Fruit fly (Drosophila melanogaster) whole organism, embryonic: ENCODE measurements around the gene Larp7.

ENCODE experiments used
- B-H2 ChIP-seq: fragments of 200-800 bp; sonication (Bioruptor generic); optimal IDR thresholded peaks from 2 replicates; lab custom pipeline; 2018; ENCODE audit warnings: missing biosample characterization, mild to moderate bottlenecking, missing genetic modification characterization
- Bdp1 ChIP-seq: fragments of 200-800 bp; sonication (Bioruptor generic); optimal IDR thresholded peaks from 3 replicates; lab custom pipeline; 2016; ENCODE audit warnings: missing biosample characterization, missing genetic modification characterization
- CG11085 ChIP-seq: fragments of 200-800 bp; sonication (Bioruptor generic); IDR thresholded peaks from 2 replicates; pipeline ENCODE4 v1.3.6; 2022; ENCODE audit warnings: missing biosample characterization, missing genetic modification characterization
- CG11247 ChIP-seq: fragments of 200-800 bp; sonication (Bioruptor generic); IDR thresholded peaks from 2 replicates; pipeline ENCODE4 v1.3.6; 2022; ENCODE audit warnings: missing biosample characterization, missing genetic modification characterization
- CG11456 ChIP-seq: fragments of 200-800 bp; sonication (Bioruptor generic); IDR thresholded peaks from 3 replicates; pipeline ENCODE4 v1.3.6; 2022; ENCODE audit warnings: missing biosample characterization, missing genetic modification characterization
- CG1233 ChIP-seq: fragments of 200-800 bp; sonication (Bioruptor generic); optimal IDR thresholded peaks from 4 replicates; lab custom pipeline; 2018; ENCODE audit warnings: missing biosample characterization, mild to moderate bottlenecking, missing genetic modification characterization
- CG12769 ChIP-seq: fragments of 200-800 bp; sonication (Bioruptor generic); optimal IDR thresholded peaks from 2 replicates; lab custom pipeline; 2019; ENCODE audit warnings: missing biosample characterization, mild to moderate bottlenecking, missing genetic modification characterization, moderate library complexity
- CG13424 ChIP-seq: fragments of 200-800 bp; sonication (Bioruptor generic); optimal IDR thresholded peaks from 2 replicates; lab custom pipeline; 2019; ENCODE audit warnings: missing biosample characterization, mild to moderate bottlenecking, missing genetic modification characterization, moderate library complexity
- CG18011 ChIP-seq: fragments of 200-800 bp; sonication (Bioruptor generic); optimal IDR thresholded peaks from 2 replicates; lab custom pipeline; 2017; ENCODE audit warnings: missing biosample characterization, missing genetic modification characterization, mild to moderate bottlenecking, moderate library complexity, missing genotype
- CG18599 ChIP-seq: fragments of 200-800 bp; sonication (Bioruptor generic); optimal IDR thresholded peaks from 3 replicates; lab custom pipeline; 2017; ENCODE audit warnings: missing biosample characterization, missing genetic modification characterization, mild to moderate bottlenecking, moderate library complexity, missing genetic modification reagents
- CG18764 ChIP-seq: fragments of 200-800 bp; sonication (Bioruptor generic); optimal IDR thresholded peaks from 3 replicates; lab custom pipeline; 2016; ENCODE audit warnings: missing biosample characterization, missing genetic modification characterization
- CG2199 ChIP-seq: fragments of 200-800 bp; sonication (Bioruptor generic); IDR thresholded peaks from 3 replicates; pipeline ENCODE4 v1.3.6; 2022; ENCODE audit warnings: missing biosample characterization, missing genetic modification characterization
- CG2678 ChIP-seq: fragments of 200-800 bp; sonication (Bioruptor generic); optimal IDR thresholded peaks from 3 replicates; lab custom pipeline; 2019; ENCODE audit warnings: missing biosample characterization, mild to moderate bottlenecking, missing genetic modification characterization, moderate library complexity
- CG31224 ChIP-seq: fragments of 200-800 bp; sonication (Bioruptor generic); IDR thresholded peaks from 2 replicates; pipeline ENCODE4 v1.3.6; 2022; ENCODE audit warnings: missing biosample characterization, missing genetic modification characterization
- CG3995 ChIP-seq: fragments of 200-800 bp; sonication (Bioruptor generic); optimal IDR thresholded peaks from 3 replicates; lab custom pipeline; 2016; ENCODE audit warnings: missing biosample characterization, missing genetic modification characterization
- CG6175 ChIP-seq: fragments of 200-800 bp; sonication (Bioruptor generic); IDR thresholded peaks from 3 replicates; pipeline ENCODE4 v1.3.6; 2022; ENCODE audit warnings: missing biosample characterization, missing genetic modification characterization
- CG6689 ChIP-seq: fragments of 200-800 bp; sonication (Bioruptor generic); IDR thresholded peaks from 2 replicates; pipeline ENCODE4 v1.3.6; 2022; ENCODE audit warnings: missing biosample characterization, missing genetic modification characterization
- CG7372 ChIP-seq: fragments of 200-800 bp; sonication (Bioruptor generic); IDR thresholded peaks from 2 replicates; pipeline ENCODE4 v1.3.6; 2022; ENCODE audit warnings: missing biosample characterization, missing genetic modification characterization
- CG7556 ChIP-seq: fragments of 200-800 bp; sonication (Bioruptor generic); optimal IDR thresholded peaks from 2 replicates; lab custom pipeline; 2017; ENCODE audit warnings: missing biosample characterization, mild to moderate bottlenecking, missing genetic modification characterization
- CG7786 ChIP-seq: fragments of 200-800 bp; sonication (Bioruptor generic); optimal IDR thresholded peaks from 2 replicates; lab custom pipeline; 2016; ENCODE audit warnings: missing biosample characterization, missing genetic modification characterization
- CG7839 ChIP-seq: fragments of 200-800 bp; sonication (Bioruptor generic); optimal IDR thresholded peaks from 3 replicates; lab custom pipeline; 2018; ENCODE audit warnings: missing biosample characterization, mild to moderate bottlenecking, missing genetic modification characterization, moderate library complexity
- CG7928 ChIP-seq: fragments of 200-800 bp; sonication (Bioruptor generic); optimal IDR thresholded peaks from 2 replicates; lab custom pipeline; 2017; ENCODE audit warnings: missing biosample characterization, mild to moderate bottlenecking, missing genetic modification characterization
- CHES-1-like ChIP-seq: fragments of 200-800 bp; sonication (Bioruptor generic); optimal IDR thresholded peaks from 2 replicates; lab custom pipeline; 2016; ENCODE audit warnings: missing biosample characterization, missing genetic modification characterization
- Dll ChIP-seq: fragments of 200-800 bp; sonication (Bioruptor generic); IDR thresholded peaks from 4 replicates; pipeline ENCODE4 v1.3.6; 2022; ENCODE audit warnings: missing biosample characterization, missing genetic modification characterization; ENCODE audit not compliant: partially characterized antibody
- Ets65A ChIP-seq: fragments of 200-800 bp; sonication (Bioruptor generic); peaks from one replicate; lab custom pipeline; 2016; ENCODE audit warnings: missing biosample characterization, missing genetic modification characterization
- HLH3B ChIP-seq: fragments of 200-800 bp; sonication (Bioruptor generic); IDR thresholded peaks from 2 replicates; pipeline ENCODE4 v1.3.6; 2022; ENCODE audit warnings: missing biosample characterization, missing genetic modification characterization
- Lhr ChIP-seq: fragments of 200-800 bp; sonication (Bioruptor generic); optimal IDR thresholded peaks from 3 replicates; lab custom pipeline; 2017; ENCODE audit warnings: mild to moderate bottlenecking, missing biosample characterization, missing genetic modification reagents, missing genetic modification characterization
- MBD-R2 ChIP-seq: fragments of 200-800 bp; sonication (Bioruptor generic); IDR thresholded peaks from 2 replicates; pipeline ENCODE4 v1.3.6; 2022; ENCODE audit warnings: missing biosample characterization, missing genetic modification characterization
- Nf-YC ChIP-seq: fragments of 200-800 bp; optimal IDR thresholded peaks from 3 replicates; lab custom pipeline; 2019; ENCODE audit warnings: missing biosample characterization, mild to moderate bottlenecking, missing genetic modification characterization, moderate library complexity
- Pdp1 ChIP-seq, 2 experiments: fragments of 200-800 bp; sonication (Bioruptor generic); optimal IDR thresholded peaks; 3 replicates each; lab custom pipeline; 2016; ENCODE audit warnings: missing biosample characterization in 2 of 2, missing genetic modification characterization in 2 of 2, mild to moderate bottlenecking in 1 of 2, moderate library complexity in 1 of 2
- Sry-δ ChIP-seq: fragments of 200-800 bp; sonication (Bioruptor generic); optimal IDR thresholded peaks from 2 replicates; lab custom pipeline; 2016; ENCODE audit warnings: missing biosample characterization, missing genetic modification characterization
- Stat92E ChIP-seq, 3 experiments: fragments of >200 bp in 2 of 3; fragments of 200-800 bp in 1 of 3; sonication (Bioruptor generic) in 1 of 3; optimal IDR thresholded peaks; 2 replicates each; lab custom pipeline; 2017 to 2019; ENCODE audit warnings: missing biosample characterization in 3 of 3, missing genetic modification characterization in 3 of 3, mild to moderate bottlenecking in 1 of 3, moderate library complexity in 1 of 3
- bab2 ChIP-seq: fragments of 200-800 bp; sonication (Bioruptor generic); optimal IDR thresholded peaks from 2 replicates; lab custom pipeline; 2016; ENCODE audit warnings: missing biosample characterization, missing genetic modification characterization
- chif ChIP-seq, 2 experiments: fragments of 200-800 bp; sonication (Bioruptor generic); optimal IDR thresholded peaks; 3 replicates each; lab custom pipeline; 2016; ENCODE audit warnings: missing biosample characterization in 2 of 2, missing genetic modification characterization in 2 of 2
- chinmo ChIP-seq: fragments of 200-800 bp; sonication (Bioruptor generic); IDR thresholded peaks from 4 replicates; pipeline ENCODE4 v1.3.6; 2022; ENCODE audit warnings: missing biosample characterization, missing genetic modification characterization; ENCODE audit not compliant: partially characterized antibody
- crp ChIP-seq, 2 experiments: fragments of 200-800 bp; sonication (Bioruptor generic); optimal IDR thresholded peaks; 2 replicates in 1 of 2; 3 replicates in 1 of 2; lab custom pipeline; 2017; ENCODE audit warnings: missing biosample characterization in 2 of 2, missing genetic modification characterization in 2 of 2, mild to moderate bottlenecking in 1 of 2, moderate library complexity in 1 of 2
- disco-r ChIP-seq: fragments of 200-800 bp; sonication (Bioruptor generic); optimal IDR thresholded peaks from 2 replicates; lab custom pipeline; 2016; ENCODE audit warnings: missing biosample characterization, missing genetic modification characterization
- exex ChIP-seq: fragments of 200-800 bp; sonication (Bioruptor generic); optimal IDR thresholded peaks from 4 replicates; lab custom pipeline; 2018; ENCODE audit warnings: missing biosample characterization, mild to moderate bottlenecking, missing genetic modification characterization, moderate library complexity
- hbn ChIP-seq: fragments of 200-800 bp; sonication (Bioruptor generic); IDR thresholded peaks from 2 replicates; pipeline ENCODE4 v1.3.6; 2022; ENCODE audit warnings: missing biosample characterization, missing genetic modification characterization; ENCODE audit not compliant: partially characterized antibody
- mirr ChIP-seq: fragments of 200-800 bp; sonication (Bioruptor generic); optimal IDR thresholded peaks from 3 replicates; lab custom pipeline; 2018; ENCODE audit warnings: missing biosample characterization, mild to moderate bottlenecking, missing genetic modification characterization
- nerfin-1 ChIP-seq: fragments of 200-800 bp; sonication (Bioruptor generic); optimal IDR thresholded peaks from 3 replicates; lab custom pipeline; 2019; ENCODE audit warnings: missing biosample characterization, mild to moderate bottlenecking, missing genetic modification characterization, moderate library complexity
- nmo ChIP-seq: fragments of 200-800 bp; sonication (Bioruptor generic); optimal IDR thresholded peaks from 2 replicates; lab custom pipeline; 2018; ENCODE audit warnings: missing biosample characterization, mild to moderate bottlenecking, missing genetic modification characterization, moderate library complexity
- p53 ChIP-seq: fragments of 200-800 bp; sonication (Bioruptor generic); optimal IDR thresholded peaks from 2 replicates; lab custom pipeline; 2016; ENCODE audit warnings: missing biosample characterization, missing genetic modification characterization
- pita ChIP-seq: fragments of 200-800 bp; sonication (Bioruptor generic); optimal IDR thresholded peaks from 2 replicates; lab custom pipeline; 2017; ENCODE audit warnings: missing biosample characterization, mild to moderate bottlenecking, missing genetic modification characterization
- run ChIP-seq: fragments of 200-800 bp; sonication (Bioruptor generic); optimal IDR thresholded peaks from 3 replicates; lab custom pipeline; 2018; ENCODE audit warnings: missing biosample characterization, mild to moderate bottlenecking, missing genetic modification characterization
- sd ChIP-seq: fragments of 200-800 bp; sonication (Bioruptor generic); optimal IDR thresholded peaks from 3 replicates; lab custom pipeline; 2018; ENCODE audit warnings: missing biosample characterization, mild to moderate bottlenecking, missing genetic modification characterization, moderate library complexity
- sima ChIP-seq: fragments of 200-800 bp; sonication (Bioruptor generic); optimal IDR thresholded peaks from 2 replicates; lab custom pipeline; 2016; ENCODE audit warnings: missing biosample characterization, missing genetic modification characterization
- sug ChIP-seq: fragments of 200-800 bp; optimal IDR thresholded peaks from 2 replicates; lab custom pipeline; 2019; ENCODE audit warnings: missing biosample characterization, mild to moderate bottlenecking, missing genetic modification characterization, moderate library complexity
- tna ChIP-seq: fragments of 200-800 bp; sonication (Bioruptor generic); IDR thresholded peaks from 2 replicates; pipeline ENCODE4 v1.3.6; 2022; ENCODE audit warnings: missing biosample characterization, missing genetic modification characterization; ENCODE audit not compliant: partially characterized antibody
- trem ChIP-seq: fragments of 200-800 bp; optimal IDR thresholded peaks from 3 replicates; lab custom pipeline; 2019; ENCODE audit warnings: missing biosample characterization, mild to moderate bottlenecking, missing genetic modification characterization, moderate library complexity
- wek ChIP-seq: fragments of 200-800 bp; sonication (Bioruptor generic); optimal IDR thresholded peaks from 3 replicates; lab custom pipeline; 2018; ENCODE audit warnings: missing biosample characterization, mild to moderate bottlenecking, missing genetic modification characterization, moderate library complexity

The Larp7 gene

DNA sequence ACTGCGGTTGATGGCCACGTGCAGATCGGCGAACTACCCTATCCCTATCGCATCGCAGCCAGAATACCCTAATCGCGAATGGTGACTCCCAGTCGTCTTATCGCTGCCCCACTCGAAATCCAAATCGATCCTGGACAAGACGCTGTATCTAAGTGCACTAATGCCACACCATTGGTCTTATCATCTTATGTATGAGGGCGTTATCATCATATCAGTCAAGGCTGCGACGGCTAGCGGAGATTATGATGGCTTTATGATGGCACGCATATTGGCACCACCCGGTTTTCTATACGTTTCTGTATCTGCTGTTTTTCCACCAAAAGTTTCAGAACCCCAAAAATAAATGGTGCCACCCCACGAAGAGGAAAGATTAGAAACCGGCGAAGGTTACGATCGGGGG lies 43.4 kb upstream of the Larp7 start (continued):
- TF ChIP-seq mirr (GFP tag; lab: Kevin White, UChicago) (peak; percentile 67), CG1233 (GFP tag; lab: Kevin White, UChicago) (no peak), Ets65A (GFP tag; lab: Kevin White, UChicago) (no peak), CG13424 (tag; lab: Kevin White, UChicago) (no peak), wek (GFP tag; lab: Kevin White, UChicago) (no peak), run (no peak), CG7839 (tag; lab: Kevin White, UChicago) (no peak), CG7556 (GFP tag; lab: Kevin White, UChicago) (no peak), sd (tag; lab: Kevin White, UChicago) (peak; percentile 6), Stat92E (GFP tag; optimal IDR thresholded peaks at IDR 0.05; lab: Kevin White, UChicago) (no peak), hbn (GFP tag; lab: Robert Waterston, UW) (no peak), nerfin-1 (no peak), CG6689 (no peak), sima (GFP tag; lab: Kevin White, UChicago) (no peak), Sry-δ (GFP tag; lab: Kevin White, UChicago) (no peak), sug (tag; lab: Kevin White, UChicago) (peak; percentile 99), disco-r (no peak), tna (GFP tag; lab: Robert Waterston, UW) (peak; percentile 12; the same call in 1 of the 2 replicates), B-H2 (no peak), Bdp1 (GFP tag; lab: Kevin White, UChicago) (no peak), CG11456 (GFP tag; lab: Robert Waterston, UW) (no peak), CG11085 (GFP tag; lab: Robert Waterston, UW) (no peak), chinmo (GFP tag; lab: Robert Waterston, UW) (peak; percentile 84; the same call in 2 of the 4 replicates), crp (GFP tag; optimal IDR thresholded peaks at IDR 0.05; lab: Kevin White, UChicago) (no peak), CG3995 (GFP tag; lab: Kevin White, UChicago) (no peak), pita (no peak), trem (no peak), CG7786 (GFP tag; lab: Kevin White, UChicago) (no peak), CG12769 (tag; lab: Kevin White, UChicago) (peak; percentile 2), CG11247 (GFP tag; lab: Robert Waterston, UW) (no peak), Nf-YC (tag; lab: Kevin White, UChicago) (no peak), nmo (GFP tag; lab: Kevin White, UChicago) (no peak), bab2 (GFP tag; lab: Kevin White, UChicago) (no peak), Lhr (GFP tag; lab: Kevin White, UChicago) (no peak), Pdp1 (GFP tag; optimal IDR thresholded peaks at IDR 0.05; lab: Kevin White, UChicago) (peak in 1 of 2 experiments; percentile 8), CG31224 (no peak), CG2199 (GFP tag; lab: Robert Waterston, UW) (no peak), HLH3B (GFP tag; lab: Robert Waterston, UW) (no peak), CG18599 (GFP tag; lab: Kevin White, UChicago) (no peak), MBD-R2 (GFP tag; lab: Robert Waterston, UW) (no peak), chif (GFP tag; optimal IDR thresholded peaks at IDR 0.05; lab: Kevin White, UChicago) (no peak), CG6175 (GFP tag; lab: Robert Waterston, UW) (no peak), CG18764 (no peak), Dll (GFP tag; lab: Robert Waterston, UW) (no peak), exex (tag; lab: Kevin White, UChicago) (peak; percentile 72), CHES-1-like (no peak), CG18011 (no peak), CG7372 (no peak), p53 (GFP tag; lab: Kevin White, UChicago) (no peak), CG2678 (tag; lab: Kevin White, UChicago) (no peak), CG7928 (GFP tag; lab: Kevin White, UChicago) (no peak)
